Fruit fly (Drosophila melanogaster): ENCODE measurements around the gene CG13614.

Gene CG13614

dm6 chr3R:24359957-24360356 lies 9.4 kb upstream of the CG13614 start, which contains the start of gene CG18528:
Gene CG18528 (minus strand): TSS chr3R:24360144.
- TF ChIP-seq Kr (GFP tag; optimal IDR thresholded peaks at IDR 0.05) (no peak), CG14050 (GFP tag; IDR thresholded peaks at IDR 0.05) (no peak), CG14710 (tag; optimal IDR thresholded peaks at IDR 0.05) (no peak), sqz (GFP tag; optimal IDR thresholded peaks at IDR 0.05) (no peak), seq (GFP tag; IDR thresholded peaks at IDR 0.05) (peak; percentile 11; the same call in 1 of the 2 replicates), CG11560 (tag; IDR thresholded peaks at IDR 0.05) (peak; percentile 54; the same call in 1 of the 3 replicates), MESR4 (GFP tag; optimal IDR thresholded peaks at IDR 0.05) (peak; percentile 17), Camta (GFP tag; optimal IDR thresholded peaks at IDR 0.05) (no peak), zfh1 (GFP tag; IDR thresholded peaks at IDR 0.05) (peak; percentile 31; the same call in 1 of the 3 replicates), Lhr (GFP tag; optimal IDR thresholded peaks at IDR 0.05) (peak; percentile 84), repo (GFP tag; optimal IDR thresholded peaks at IDR 0.05) (no peak), CG2116 (GFP tag; optimal IDR thresholded peaks at IDR 0.05) (peak; percentile 52), CHES-1-like (GFP tag; optimal IDR thresholded peaks at IDR 0.05) (peak; percentile 39), her (GFP tag; optimal IDR thresholded peaks at IDR 0.05) (peak; percentile 82), HmgZ (tag; optimal IDR thresholded peaks at IDR 0.05) (peak; percentile 60), CG10366 (GFP tag; IDR thresholded peaks at IDR 0.05) (no peak), BEAF-32 (GFP tag; optimal IDR thresholded peaks at IDR 0.05) (peak; percentile 59), CG14965 (GFP tag; optimal IDR thresholded peaks at IDR 0.05; ENCODE audit: borderline replicate concordance) (no peak), pzg (GFP tag; optimal IDR thresholded peaks at IDR 0.05) (peak; percentile 89), CG31224 (GFP tag; IDR thresholded peaks at IDR 0.05) (no peak), Dref (GFP tag; IDR thresholded peaks at IDR 0.05) (0 out of 2 replicates have a peak, but pooled peaks have one; percentile 33), pan (optimal IDR thresholded peaks at IDR 0.05) (no peak), pan (GFP tag; optimal IDR thresholded peaks at IDR 0.05 in 1 of 2, IDR thresholded peaks at IDR 0.05 in 1 of 2) (no peak), wdn (GFP tag; IDR thresholded peaks at IDR 0.05) (no peak), CG17361 (GFP tag; IDR thresholded peaks at IDR 0.05) (no peak), CG4617 (GFP tag; optimal IDR thresholded peaks at IDR 0.05; ENCODE audit: borderline replicate concordance) (peak; percentile 15), CG15514 (GFP tag; optimal IDR thresholded peaks at IDR 0.05) (peak; percentile 51), Dp (GFP tag; optimal IDR thresholded peaks at IDR 0.05) (peak; percentile 61), CG13287 (GFP tag; IDR thresholded peaks at IDR 0.05; ENCODE audit: partially characterized antibody) (peak; percentile 52; the same call in 1 of the 2 replicates), YL-1 (GFP tag; optimal IDR thresholded peaks at IDR 0.05) (peak; percentile 15), trem (tag; optimal IDR thresholded peaks at IDR 0.05) (peak; percentile 49), Ets65A (GFP tag) (peak; percentile 85), cad (GFP tag; optimal IDR thresholded peaks at IDR 0.05) (no peak), CG13424 (tag; optimal IDR thresholded peaks at IDR 0.05) (no peak), CG12236 (GFP tag; optimal IDR thresholded peaks at IDR 0.05) (peak; percentile 3), wek (GFP tag; optimal IDR thresholded peaks at IDR 0.05) (no peak), CG31441 (GFP tag; IDR thresholded peaks at IDR 0.05) (no peak), CG7987 (GFP tag; optimal IDR thresholded peaks at IDR 0.05) (no peak), exex (tag; optimal IDR thresholded peaks at IDR 0.05) (peak; percentile 6), Opbp (GFP tag; IDR thresholded peaks at IDR 0.05; ENCODE audit: partially characterized antibody) (peak; percentile 34; the same call in 1 of the 3 replicates), luna (GFP tag; optimal IDR thresholded peaks at IDR 0.05) (no peak), CG3995 (GFP tag; optimal IDR thresholded peaks at IDR 0.05) (peak; percentile 71), CG12104 (GFP tag; optimal IDR thresholded peaks at IDR 0.05) (no peak), phol (tag; optimal IDR thresholded peaks at IDR 0.05) (peak; percentile 47), Eip74EF (GFP tag; optimal IDR thresholded peaks at IDR 0.05) (no peak), Scr (GFP tag; IDR thresholded peaks at IDR 0.05; ENCODE audit: partially characterized antibody) (peak; percentile 31), psq (GFP tag; optimal IDR thresholded peaks at IDR 0.05) (no peak), Ets97D (GFP tag; optimal IDR thresholded peaks at IDR 0.05) (peak; percentile 92), pita (GFP tag; optimal IDR thresholded peaks at IDR 0.05) (peak; percentile 87), Mes4 (GFP tag; optimal IDR thresholded peaks at IDR 0.05) (no peak)

Measured in whole organism, embryonic.